Worm (Caenorhabditis elegans) whole organism, early embryonic: ENCODE results near the gene W02H5.8.

Source experiments
- B0310.2 ChIP-seq: sonication (generic microtip); optimal IDR thresholded peaks from 2 replicates; lab custom pipeline; 2016; ENCODE audit warnings: mild to moderate bottlenecking, missing genetic modification characterization, missing compliant biosample characterization
- F13C5.2 ChIP-seq: sonication (generic microtip); optimal IDR thresholded peaks from 2 replicates; lab custom pipeline; 2017; ENCODE audit warnings: mild to moderate bottlenecking, missing genetic modification characterization, inconsistent platforms, missing compliant biosample characterization
- aly-1 ChIP-seq: sonication (generic microtip); optimal IDR thresholded peaks from 2 replicates; lab custom pipeline; 2016; ENCODE audit warnings: missing genetic modification characterization, missing compliant biosample characterization
- ama-1 ChIP-seq: fragments of 150-350 bp; optimal IDR thresholded peaks from 2 replicates; lab custom pipeline; 2014
- ceh-13 ChIP-seq: fragments of 200-800 bp; sonication (Bioruptor generic); optimal IDR thresholded peaks from 2 replicates; lab custom pipeline; 2018; ENCODE audit warnings: mild to moderate bottlenecking, missing genetic modification characterization, missing compliant biosample characterization
- ceh-36 ChIP-seq: sonication (generic microtip); optimal IDR thresholded peaks from 2 replicates; lab custom pipeline; 2016; ENCODE audit warnings: missing genetic modification characterization, inconsistent platforms, missing compliant biosample characterization
- ets-7 ChIP-seq: sonication (generic microtip); optimal IDR thresholded peaks from 2 replicates; lab custom pipeline; 2016; ENCODE audit warnings: missing genotype, missing genetic modification characterization, missing compliant biosample characterization
- flt-1 ChIP-seq: fragments of 200-800 bp; sonication (Bioruptor generic); IDR thresholded peaks from 2 replicates; pipeline ENCODE4 v1.3.6; 2022; ENCODE audit warnings: missing genetic modification characterization, missing compliant biosample characterization
- hmbx-1 ChIP-seq: sonication (generic microtip); optimal IDR thresholded peaks from 2 replicates; lab custom pipeline; 2016; ENCODE audit warnings: mild to moderate bottlenecking, missing genetic modification characterization, missing compliant biosample characterization
- hmg-4 ChIP-seq: fragments of 200-800 bp; sonication (Bioruptor generic); optimal IDR thresholded peaks from 2 replicates; lab custom pipeline; 2018; ENCODE audit warnings: mild to moderate bottlenecking, missing genetic modification characterization, missing compliant biosample characterization
- hnd-1 ChIP-seq: sonication (generic microtip); optimal IDR thresholded peaks from 2 replicates; lab custom pipeline; 2016; ENCODE audit warnings: missing genetic modification characterization, missing compliant biosample characterization
- pes-1 ChIP-seq: fragments of 200-800 bp; sonication (Bioruptor generic); IDR thresholded peaks from 2 replicates; pipeline ENCODE4 v1.3.6; 2022; ENCODE audit warnings: missing genetic modification reagents, missing genetic modification characterization, missing compliant biosample characterization
- scrt-1 ChIP-seq: fragments of 200-800 bp; sonication (Bioruptor generic); IDR thresholded peaks from 2 replicates; pipeline ENCODE4 v1.3.6; 2022; ENCODE audit warnings: missing genetic modification characterization, missing compliant biosample characterization
- sea-1 ChIP-seq: fragments of 200-800 bp; sonication (Bioruptor generic); conservative IDR thresholded peaks from 2 replicates; pipeline ENCODE4 v1.3.6; 2022; ENCODE audit warnings: missing genetic modification characterization, missing compliant biosample characterization
- tbx-11 ChIP-seq: fragments of 200-800 bp; sonication (Bioruptor generic); IDR thresholded peaks from 2 replicates; pipeline ENCODE4 v1.3.6; 2022; ENCODE audit warnings: missing genetic modification characterization, missing compliant biosample characterization
- tbx-37 ChIP-seq: fragments of 200-800 bp; sonication (Bioruptor generic); conservative IDR thresholded peaks from 2 replicates; pipeline ENCODE4 v1.3.6; 2022; ENCODE audit warnings: missing genetic modification reagents, missing genetic modification characterization, missing compliant biosample characterization
- tra-4 ChIP-seq: sonication (generic microtip); optimal IDR thresholded peaks from 2 replicates; lab custom pipeline; 2017; ENCODE audit warnings: missing genetic modification characterization, missing compliant biosample characterization

W02H5.8 gene

ce11 chrV:2671155-2671554, 18.7 kb upstream of the W02H5.8 start, which contains the start of gene kel-8:
Gene kel-8 (plus strand): TSS chrV:2671455.
- no peak for TF ChIP-seq hmbx-1
- TF ChIP-seq ets-7 (tag; lab: Kevin White, UChicago) = no peak
- TF ChIP-seq pes-1 (GFP tag; lab: Robert Waterston, UW) = no peak
- no peak for TF ChIP-seq scrt-1 (GFP tag; lab: Robert Waterston, UW)
- TF ChIP-seq ceh-36 (tag; lab: Kevin White, UChicago) = no peak
- TF ChIP-seq hmg-4 (GFP tag; lab: Kevin White, UChicago) = no peak
- TF ChIP-seq hnd-1 = no peak
- TF ChIP-seq tbx-11 (GFP tag; lab: Robert Waterston, UW) = no peak
- TF ChIP-seq B0310.2 (tag; lab: Kevin White, UChicago) = no peak

DNA sequence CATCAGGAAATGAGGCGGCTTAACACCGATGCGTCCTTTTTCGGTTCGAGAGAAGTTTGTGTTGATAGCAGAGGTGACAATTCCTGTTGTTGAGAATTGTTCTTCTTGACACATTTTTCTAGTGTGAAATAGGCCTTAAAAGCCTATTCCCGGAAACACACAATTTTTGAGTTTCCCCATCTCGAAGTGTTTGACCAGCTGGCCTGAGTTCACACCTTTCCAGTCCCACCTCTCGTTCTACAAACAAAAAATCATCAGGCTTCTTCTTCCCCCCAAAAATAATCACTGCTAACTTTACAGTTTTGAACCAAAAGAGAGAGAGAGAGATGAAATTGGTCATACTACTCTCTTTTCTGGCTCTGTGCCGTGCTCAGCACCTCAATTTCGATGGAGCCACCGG, 14.1 kb upstream of the W02H5.8 start, which contains the start of gene W02G9.4:
Gene W02G9.4, plus strand, starts transcription at position 301 of the 400 bp plus-strand sequence.
- TF ChIP-seq flt-1 (GFP tag; lab: Robert Waterston, UW) (no peak), hnd-1 (no peak), pes-1 (GFP tag; lab: Robert Waterston, UW) (no peak), tra-4 (tag; lab: Kevin White, UChicago) (no peak), sea-1 (GFP tag; lab: Robert Waterston, UW) (no peak), tbx-37 (GFP tag; lab: Robert Waterston, UW) (no peak), hmg-4 (GFP tag; lab: Kevin White, UChicago) (no peak), hmbx-1 (no peak), ets-7 (tag; lab: Kevin White, UChicago) (no peak), scrt-1 (GFP tag; lab: Robert Waterston, UW) (no peak), ceh-36 (tag; lab: Kevin White, UChicago) (no peak), F13C5.2 (tag; lab: Kevin White, UChicago) (no peak), aly-1 (tag; lab: Kevin White, UChicago) (no peak)

DNA sequence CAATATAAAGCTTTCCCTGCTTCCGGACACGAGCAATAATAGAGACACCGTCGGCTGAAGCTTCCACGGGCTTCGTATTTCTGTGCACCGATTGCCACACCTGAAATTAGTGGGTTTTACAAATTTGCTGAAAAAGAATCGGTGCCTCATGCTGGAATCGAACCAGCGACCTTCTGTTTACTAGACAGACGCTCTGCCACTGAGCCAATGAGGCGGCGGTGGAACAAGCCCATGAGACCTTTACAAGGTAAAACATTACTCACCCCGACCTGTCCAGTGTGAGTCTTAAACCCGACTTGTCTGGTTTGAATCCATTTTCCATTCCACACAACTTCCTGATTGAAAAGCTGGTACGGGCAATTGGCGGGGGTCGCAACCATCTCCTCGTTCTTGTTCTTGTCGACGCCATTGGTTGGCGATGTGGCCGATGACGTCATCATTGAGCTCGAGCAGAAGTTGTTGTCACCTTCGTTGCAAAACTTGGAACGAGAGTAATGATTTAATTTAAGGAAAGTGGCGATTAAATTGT, 12.1 kb upstream of the W02H5.8 start, which contains the start of gene ndx-2:
Gene ndx-2, minus strand, starts transcription at position 479 of the 529 bp plus-strand sequence.
- TF ChIP-seq tbx-37 (GFP tag; lab: Robert Waterston, UW) = no peak
- TF ChIP-seq hmg-4 (GFP tag; lab: Kevin White, UChicago) = peak; percentile 31
- TF ChIP-seq ceh-13 (GFP tag; lab: Kevin White, UChicago) = no peak
- TF ChIP-seq sea-1 (GFP tag; lab: Robert Waterston, UW) = 0 out of 2 replicates have a peak, but pooled peaks have one; percentile 55
- TF ChIP-seq pes-1 (GFP tag; lab: Robert Waterston, UW) = peak; percentile 57
- TF ChIP-seq ama-1 (lab: Kevin White, UChicago) = no peak

ce11 chrV:2660457-2660856, 8.0 kb upstream of the W02H5.8 start:
- TF ChIP-seq F13C5.2 (tag; lab: Kevin White, UChicago) = no peak
- no peak for TF ChIP-seq pes-1 (GFP tag; lab: Robert Waterston, UW)
- TF ChIP-seq hnd-1 = no peak
- no peak for TF ChIP-seq sea-1 (GFP tag; lab: Robert Waterston, UW)
- no peak for TF ChIP-seq hmbx-1
- TF ChIP-seq B0310.2 (tag; lab: Kevin White, UChicago) = no peak
- TF ChIP-seq scrt-1 (GFP tag; lab: Robert Waterston, UW) = no peak
- TF ChIP-seq hmg-4 (GFP tag; lab: Kevin White, UChicago) = no peak
- TF ChIP-seq flt-1 (GFP tag; lab: Robert Waterston, UW) = no peak
- no peak for TF ChIP-seq ceh-36 (tag; lab: Kevin White, UChicago)
- no peak for TF ChIP-seq tbx-37 (GFP tag; lab: Robert Waterston, UW)
- TF ChIP-seq ets-7 (tag; lab: Kevin White, UChicago) = no peak

- TF ChIP-seq ama-1 (lab: Kevin White, UChicago) = no peak
- TF ChIP-seq sea-1 (GFP tag; lab: Robert Waterston, UW) = no peak
- no peak for TF ChIP-seq pes-1 (GFP tag; lab: Robert Waterston, UW)
- TF ChIP-seq ets-7 (tag; lab: Kevin White, UChicago) = no peak
- TF ChIP-seq F13C5.2 (tag; lab: Kevin White, UChicago) = no peak
Measured at ce11 chrV:2657682-2658081, 5.2 kb upstream of the W02H5.8 start.

- TF ChIP-seq B0310.2 (tag; lab: Kevin White, UChicago) (no peak), tra-4 (tag; lab: Kevin White, UChicago) (no peak), aly-1 (tag; lab: Kevin White, UChicago) (no peak), pes-1 (GFP tag; lab: Robert Waterston, UW) (no peak), sea-1 (GFP tag; lab: Robert Waterston, UW) (no peak), hmbx-1 (no peak), tbx-37 (GFP tag; lab: Robert Waterston, UW) (no peak), hmg-4 (GFP tag; lab: Kevin White, UChicago) (no peak), ceh-13 (GFP tag; lab: Kevin White, UChicago) (no peak), hnd-1 (no peak)
Measured at ce11 chrV:2656159-2656558, 3.7 kb upstream of the W02H5.8 start.

DNA sequence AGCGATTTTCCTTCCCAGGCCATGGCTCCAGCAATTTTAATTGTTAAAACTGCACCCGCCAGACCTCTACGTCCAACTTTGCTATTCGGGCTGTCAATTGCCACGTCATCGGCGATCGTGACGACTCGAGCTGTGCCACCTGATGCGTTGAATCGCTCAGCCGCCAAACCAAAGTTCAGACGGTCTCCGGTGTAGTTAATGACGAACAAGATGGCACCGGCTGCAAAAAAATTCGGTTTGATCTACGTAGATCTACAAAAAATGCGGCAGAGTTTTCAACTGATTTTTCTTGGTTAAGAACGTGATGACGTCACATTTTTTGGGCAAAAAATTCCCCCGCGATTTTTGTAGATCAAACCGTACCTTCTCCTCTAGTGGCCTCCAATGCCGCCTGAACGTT, 1.5 kb downstream of the W02H5.8 start:
- no peak for TF ChIP-seq tra-4 (tag; lab: Kevin White, UChicago)
- no peak for TF ChIP-seq ets-7 (tag; lab: Kevin White, UChicago)
- TF ChIP-seq ama-1 (lab: Kevin White, UChicago) = no peak
- TF ChIP-seq ceh-36 (tag; lab: Kevin White, UChicago) = no peak
- no peak for TF ChIP-seq pes-1 (GFP tag; lab: Robert Waterston, UW)
- TF ChIP-seq B0310.2 (tag; lab: Kevin White, UChicago) = no peak
- no peak for TF ChIP-seq scrt-1 (GFP tag; lab: Robert Waterston, UW)
- no peak for TF ChIP-seq F13C5.2 (tag; lab: Kevin White, UChicago)
